Fruit fly (Drosophila melanogaster) Kc167 (cell line): ENCODE measurements around the gene CG5704.

ENCODE experiments used
- Myc ChIP-seq: fragments of >200 bp; optimal IDR thresholded peaks from 2 replicates; lab custom pipeline; 2017; ENCODE audit warnings: missing external identifiers
- insv ChIP-seq: fragments of >200 bp; optimal IDR thresholded peaks from 3 replicates; lab custom pipeline; 2018; ENCODE audit warnings: missing external identifiers
- psq ChIP-seq: fragments of >200 bp; optimal IDR thresholded peaks from 2 replicates; lab custom pipeline; 2017; ENCODE audit warnings: missing external identifiers
- ttk ChIP-seq: sonication (Bioruptor generic); optimal IDR thresholded peaks from 2 replicates; lab custom pipeline; 2017; ENCODE audit warnings: missing external identifiers

- no peak for TF ChIP-seq ttk (lab: Kevin White, UChicago)
- no peak for TF ChIP-seq Myc (lab: Kevin White, UChicago)
- TF ChIP-seq psq (lab: Kevin White, UChicago): no peak
- TF ChIP-seq insv (lab: Kevin White, UChicago): no peak
Observed at dm6 chr3L:2122333-2122732, 48.4 kb downstream of the CG5704 start.
